Worm (Caenorhabditis elegans) whole organism, L1 larva: ENCODE measurements around the gene C27D6.12.

Experiments
- C04F5.9 ChIP-seq: sonication (generic microtip); optimal IDR thresholded peaks from 2 replicates; lab custom pipeline; 2016; ENCODE audit warnings: missing genetic modification characterization, missing compliant biosample characterization
- C16A3.4 ChIP-seq: fragments of 150-350 bp; optimal IDR thresholded peaks from 2 replicates; lab custom pipeline; 2014; ENCODE audit warnings: missing biosample characterization, missing genetic modification characterization
- F16B12.6 ChIP-seq: fragments of 150-350 bp; optimal IDR thresholded peaks from 2 replicates; lab custom pipeline; 2014; ENCODE audit warnings: missing biosample characterization, missing genetic modification characterization
- aha-1 ChIP-seq: fragments of 150-350 bp; optimal IDR thresholded peaks from 2 replicates; lab custom pipeline; 2014; ENCODE audit warnings: missing biosample characterization, missing genetic modification characterization
- alr-1 ChIP-seq: fragments of 200-800 bp; sonication (Bioruptor generic); optimal IDR thresholded peaks from 2 replicates; lab custom pipeline; 2018; ENCODE audit warnings: borderline replicate concordance, mild to moderate bottlenecking, missing genetic modification characterization, missing compliant biosample characterization
- ama-1 ChIP-seq: fragments of 150-350 bp; optimal IDR thresholded peaks from 2 replicates; lab custom pipeline; 2014
- blmp-1 ChIP-seq: fragments of 150-350 bp; optimal IDR thresholded peaks from 2 replicates; lab custom pipeline; 2014; ENCODE audit warnings: missing biosample characterization, missing genetic modification characterization
- ceh-82 ChIP-seq, 3 experiments: fragments of 150-350 bp in 1 of 3; sonication (generic microtip) in 2 of 3; optimal IDR thresholded peaks; 2 replicates each; lab custom pipeline; 2014 to 2017; ENCODE audit warnings: missing biosample characterization in 3 of 3, missing genetic modification characterization in 3 of 3
- efl-3 ChIP-seq: fragments of 200-800 bp; sonication (Bioruptor generic); optimal IDR thresholded peaks from 2 replicates; lab custom pipeline; 2018; ENCODE audit warnings: mild to moderate bottlenecking, missing genetic modification characterization, missing compliant biosample characterization
- egl-13 ChIP-seq: sonication (generic microtip); optimal IDR thresholded peaks from 2 replicates; lab custom pipeline; 2016; ENCODE audit warnings: missing genotype, missing genetic modification reagents, missing genetic modification characterization, missing compliant biosample characterization
- egl-27 ChIP-seq, 2 experiments: fragments of 150-350 bp in 1 of 2; sonication (generic microtip); optimal IDR thresholded peaks; 3 replicates each; lab custom pipeline; 2017 to 2018; ENCODE audit warnings: missing biosample characterization in 2 of 2, missing genetic modification characterization in 2 of 2, missing genetic modification reagents in 2 of 2
- elt-2 ChIP-seq: sonication (generic microtip); optimal IDR thresholded peaks from 2 replicates; lab custom pipeline; 2016; ENCODE audit warnings: missing genetic modification characterization, mild to moderate bottlenecking, inconsistent platforms, missing compliant biosample characterization, missing genetic modification reagents
- elt-3 ChIP-seq, 6 experiments: fragments of 150-350 bp in 1 of 6; sonication (generic microtip); optimal IDR thresholded peaks; 2 replicates each; lab custom pipeline; 2017 to 2018; ENCODE audit warnings: missing biosample characterization in 6 of 6, missing genetic modification characterization in 6 of 6, inconsistent platforms in 1 of 6
- ets-5 ChIP-seq: fragments of 200-800 bp; sonication (Bioruptor generic); IDR thresholded peaks from 2 replicates; pipeline ENCODE4 v1.3.6; 2022; ENCODE audit warnings: missing genetic modification characterization, missing compliant biosample characterization
- fkh-4 ChIP-seq: sonication (generic microtip); optimal IDR thresholded peaks from 2 replicates; lab custom pipeline; 2016; ENCODE audit warnings: missing compliant biosample characterization, missing genetic modification characterization, borderline replicate concordance
- fos-1 ChIP-seq: fragments of 150-350 bp; optimal IDR thresholded peaks from 2 replicates; lab custom pipeline; 2014; ENCODE audit warnings: missing biosample characterization, missing genetic modification characterization
- grh-1 ChIP-seq: fragments of 200-800 bp; sonication (Bioruptor generic); IDR thresholded peaks from 2 replicates; pipeline ENCODE4 v1.3.6; 2022; ENCODE audit warnings: missing genetic modification reagents, missing genetic modification characterization, missing compliant biosample characterization
- hpl-2 ChIP-seq: fragments of 150-350 bp; optimal IDR thresholded peaks from 2 replicates; lab custom pipeline; 2014; ENCODE audit warnings: missing biosample characterization, missing genetic modification reagents, missing genetic modification characterization
- irx-1 ChIP-seq: sonication (generic microtip); optimal IDR thresholded peaks from 2 replicates; lab custom pipeline; 2016; ENCODE audit warnings: missing genetic modification characterization, missing compliant biosample characterization
- isw-1 ChIP-seq: fragments of 200-800 bp; sonication (Bioruptor generic); IDR thresholded peaks from 2 replicates; pipeline ENCODE4 v1.3.6; 2022; ENCODE audit warnings: missing genetic modification characterization, missing compliant biosample characterization
- jun-1 ChIP-seq: fragments of 150-350 bp; optimal IDR thresholded peaks from 2 replicates; lab custom pipeline; 2014; ENCODE audit warnings: missing biosample characterization, missing genetic modification reagents, missing genetic modification characterization
- lin-14 ChIP-seq: fragments of 200-800 bp; sonication (Bioruptor generic); optimal IDR thresholded peaks from 2 replicates; lab custom pipeline; 2018; ENCODE audit warnings: mild to moderate bottlenecking, missing genetic modification characterization, moderate library complexity, missing compliant biosample characterization
- lin-15B ChIP-seq: fragments of 150-350 bp; sonication (generic microtip); optimal IDR thresholded peaks from 3 replicates; lab custom pipeline; 2014; ENCODE audit warnings: missing biosample characterization, missing genetic modification characterization
- lin-39 ChIP-seq: fragments of 150-350 bp; optimal IDR thresholded peaks from 2 replicates; lab custom pipeline; 2014; ENCODE audit warnings: missing biosample characterization, missing genetic modification reagents, missing genetic modification characterization
- lir-3 ChIP-seq: sonication (generic microtip); optimal IDR thresholded peaks from 2 replicates; lab custom pipeline; 2016; ENCODE audit warnings: mild to moderate bottlenecking, missing genetic modification characterization, moderate library complexity, missing compliant biosample characterization; ENCODE audit not compliant: poor library complexity
- lsy-2 ChIP-seq, 2 experiments: fragments of 150-350 bp; optimal IDR thresholded peaks; 2 replicates each; lab custom pipeline; 2014; ENCODE audit warnings: missing biosample characterization in 2 of 2, missing genetic modification characterization in 2 of 2
- mab-9 ChIP-seq: fragments of 200-800 bp; sonication (Bioruptor generic); IDR thresholded peaks from 2 replicates; pipeline ENCODE4 v1.3.6; 2022; ENCODE audit warnings: missing genetic modification reagents, missing genetic modification characterization, missing compliant biosample characterization
- mep-1 ChIP-seq: fragments of 150-350 bp; optimal IDR thresholded peaks from 2 replicates; lab custom pipeline; 2014; ENCODE audit warnings: missing biosample characterization, missing genetic modification characterization
- nhr-11 ChIP-seq: fragments of 150-350 bp; optimal IDR thresholded peaks from 2 replicates; lab custom pipeline; 2014; ENCODE audit warnings: missing biosample characterization, missing genetic modification characterization
- nhr-12 ChIP-seq: sonication (generic microtip); optimal IDR thresholded peaks from 2 replicates; lab custom pipeline; 2017; ENCODE audit warnings: missing biosample characterization, missing genetic modification characterization
- nhr-19 ChIP-seq: fragments of 200-800 bp; sonication (Bioruptor generic); conservative IDR thresholded peaks from 2 replicates; pipeline ENCODE4 v1.3.6; 2022; ENCODE audit warnings: missing genetic modification characterization, missing compliant biosample characterization
- nhr-20 ChIP-seq: sonication (generic microtip); optimal IDR thresholded peaks from 2 replicates; lab custom pipeline; 2016; ENCODE audit warnings: mild to moderate bottlenecking, missing genetic modification characterization, missing compliant biosample characterization
- nhr-237 ChIP-seq: fragments of 150-350 bp; optimal IDR thresholded peaks from 2 replicates; lab custom pipeline; 2014; ENCODE audit warnings: missing biosample characterization, missing genetic modification characterization
- nhr-71 ChIP-seq: sonication (generic microtip); optimal IDR thresholded peaks from 2 replicates; lab custom pipeline; 2016; ENCODE audit warnings: mild to moderate bottlenecking, missing genetic modification characterization, moderate library complexity, missing compliant biosample characterization
- nhr-76 ChIP-seq: sonication (generic microtip); optimal IDR thresholded peaks from 2 replicates; lab custom pipeline; 2017; ENCODE audit warnings: missing biosample characterization, missing genetic modification characterization
- nhr-84 ChIP-seq: sonication (generic microtip); optimal IDR thresholded peaks from 2 replicates; lab custom pipeline; 2017; ENCODE audit warnings: missing biosample characterization, missing genetic modification characterization
- nhr-85 ChIP-seq: sonication (generic microtip); peaks from one replicate; lab custom pipeline; 2016; ENCODE audit warnings: missing genetic modification characterization, inconsistent platforms, missing compliant biosample characterization
- pag-3 ChIP-seq: sonication (generic microtip); optimal IDR thresholded peaks from 2 replicates; lab custom pipeline; 2017; ENCODE audit warnings: missing genetic modification characterization, mild to moderate bottlenecking, missing compliant biosample characterization, antibody characterized with exemption, borderline replicate concordance; ENCODE audit not compliant: insufficient read depth
- pax-3 ChIP-seq: fragments of 200-800 bp; sonication (Bioruptor generic); optimal IDR thresholded peaks from 2 replicates; lab custom pipeline; 2018; ENCODE audit warnings: mild to moderate bottlenecking, missing genetic modification characterization, moderate library complexity, missing compliant biosample characterization
- pqm-1 ChIP-seq: sonication (generic microtip); optimal IDR thresholded peaks from 3 replicates; lab custom pipeline; 2017; ENCODE audit warnings: missing biosample characterization, missing genetic modification characterization
- rnt-1 ChIP-seq: sonication (generic microtip); optimal IDR thresholded peaks from 2 replicates; lab custom pipeline; 2016; ENCODE audit warnings: mild to moderate bottlenecking, missing genetic modification characterization, moderate library complexity, missing compliant biosample characterization
- snpc-4 ChIP-seq: fragments of 150-350 bp; optimal IDR thresholded peaks from 2 replicates; lab custom pipeline; 2014; ENCODE audit warnings: missing biosample characterization, missing genetic modification characterization
- snu-23 ChIP-seq: sonication (generic microtip); optimal IDR thresholded peaks from 2 replicates; lab custom pipeline; 2016; ENCODE audit warnings: missing genetic modification characterization, missing compliant biosample characterization
- sptf-1 ChIP-seq: fragments of 150-350 bp; optimal IDR thresholded peaks from 2 replicates; lab custom pipeline; 2014; ENCODE audit warnings: missing biosample characterization, missing genetic modification characterization
- sup-37 ChIP-seq: fragments of 200-800 bp; sonication (Bioruptor generic); optimal IDR thresholded peaks from 2 replicates; lab custom pipeline; 2018; ENCODE audit warnings: mild to moderate bottlenecking, missing genetic modification characterization, missing compliant biosample characterization
- swsn-7 ChIP-seq: sonication (generic microtip); optimal IDR thresholded peaks from 2 replicates; lab custom pipeline; 2016; ENCODE audit warnings: missing genetic modification characterization, missing compliant biosample characterization
- unc-130 ChIP-seq: fragments of 150-350 bp; optimal IDR thresholded peaks from 2 replicates; lab custom pipeline; 2017; ENCODE audit warnings: missing biosample characterization, missing genetic modification characterization, inconsistent platforms
- unc-30 ChIP-seq: sonication (generic microtip); optimal IDR thresholded peaks from 2 replicates; lab custom pipeline; 2017; ENCODE audit warnings: missing biosample characterization, missing genetic modification characterization
- unc-62 ChIP-seq: fragments of 150-350 bp; optimal IDR thresholded peaks from 2 replicates; lab custom pipeline; 2014; ENCODE audit warnings: missing biosample characterization, missing genetic modification reagents, missing genetic modification characterization
- unc-86 ChIP-seq: sonication (generic microtip); optimal IDR thresholded peaks from 2 replicates; lab custom pipeline; 2016; ENCODE audit warnings: missing genetic modification characterization, missing compliant biosample characterization
- zip-4 ChIP-seq: fragments of 200-800 bp; sonication (Bioruptor generic); optimal IDR thresholded peaks from 2 replicates; lab custom pipeline; 2018; ENCODE audit warnings: mild to moderate bottlenecking, missing genetic modification characterization, moderate library complexity, missing compliant biosample characterization
- ztf-11 ChIP-seq, 2 experiments: sonication (generic microtip); optimal IDR thresholded peaks; 2 replicates each; lab custom pipeline; 2016 to 2017; ENCODE audit warnings: missing genetic modification characterization in 2 of 2, missing biosample characterization in 1 of 2, missing compliant biosample characterization in 1 of 2
- ztf-4 ChIP-seq: fragments of 150-350 bp; optimal IDR thresholded peaks from 2 replicates; lab custom pipeline; 2014; ENCODE audit warnings: missing biosample characterization, missing genetic modification characterization

Gene C27D6.12

DNA sequence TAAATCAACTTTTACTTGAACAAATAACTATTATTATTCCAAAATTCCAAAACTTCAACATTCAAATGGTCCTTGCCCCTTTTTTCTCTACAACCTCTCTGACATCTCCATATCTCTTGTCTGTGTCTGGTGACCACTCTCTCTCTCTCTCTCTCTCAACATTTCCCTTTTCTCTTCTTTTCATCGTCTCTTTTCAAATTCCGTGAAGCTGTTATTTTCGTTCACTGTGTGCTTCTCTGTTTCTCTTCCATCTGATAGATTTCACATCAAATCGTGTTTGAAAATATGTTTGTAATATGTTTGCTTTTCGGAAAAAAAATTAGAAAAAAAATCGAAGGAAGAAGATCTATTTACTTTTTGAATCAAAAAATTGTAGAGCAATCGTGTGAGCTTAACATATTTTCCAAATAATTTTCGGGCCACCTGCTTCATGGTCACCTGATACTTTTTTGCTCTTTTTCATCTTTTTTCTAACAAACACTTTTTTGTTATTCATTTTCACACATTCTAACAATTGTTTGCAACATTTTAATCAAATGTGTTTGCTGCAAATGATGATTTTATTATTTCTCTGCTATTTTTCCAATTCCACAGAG lies 23.3 kb upstream of the C27D6.12 start (continued):
- TF ChIP-seq zip-4 (GFP tag; lab: Kevin White, UChicago) (no peak), elt-2 (tag; lab: Kevin White, UChicago) (no peak), irx-1 (tag; lab: Kevin White, UChicago) (no peak), blmp-1 (tag; lab: Kevin White, UChicago) (peak; percentile 87), unc-130 (tag; lab: Kevin White, UChicago) (no peak), unc-62 (GFP tag; lab: Kevin White, UChicago) (no peak), ztf-4 (no peak), lin-39 (tag; lab: Kevin White, UChicago) (no peak), nhr-237 (tag; lab: Kevin White, UChicago) (no peak), nhr-84 (no peak), alr-1 (tag; lab: Kevin White, UChicago) (no peak), unc-86 (tag; lab: Kevin White, UChicago) (peak; percentile 40), ama-1 (no peak), aha-1 (tag; lab: Kevin White, UChicago) (no peak), swsn-7 (tag; lab: Kevin White, UChicago) (peak; percentile 30), F16B12.6 (no peak), nhr-85 (tag; lab: Kevin White, UChicago) (no peak), nhr-11 (no peak), lin-14 (peak; percentile 85), C16A3.4 (tag; lab: Kevin White, UChicago) (peak; percentile 7), nhr-71 (tag; lab: Kevin White, UChicago) (peak; percentile 78), isw-1 (GFP tag; lab: Robert Waterston, UW) (no peak), grh-1 (no peak), pqm-1 (tag; lab: Kevin White, UChicago) (no peak), elt-3 (tag; optimal IDR thresholded peaks at IDR 0.05; lab: Kevin White, UChicago) (peak in 1 of 6 experiments; percentile 45), nhr-12 (tag; lab: Kevin White, UChicago) (no peak), pax-3 (tag; lab: Kevin White, UChicago) (no peak), efl-3 (GFP tag; lab: Kevin White, UChicago) (no peak), C04F5.9 (tag; lab: Kevin White, UChicago) (no peak), hpl-2 (no peak), lin-15B (tag; lab: Kevin White, UChicago) (no peak), ets-5 (GFP tag; lab: Robert Waterston, UW) (no peak), egl-27 (tag; optimal IDR thresholded peaks at IDR 0.05; lab: Kevin White, UChicago) (no peak), nhr-76 (no peak), ztf-11 (tag; optimal IDR thresholded peaks at IDR 0.05; lab: Kevin White, UChicago) (no peak), lsy-2 (tag; optimal IDR thresholded peaks at IDR 0.05; lab: Kevin White, UChicago) (peak; percentile 22 to 65), sup-37 (GFP tag; lab: Kevin White, UChicago) (no peak), lir-3 (no peak), egl-13 (tag; lab: Kevin White, UChicago) (no peak), fos-1 (tag; lab: Kevin White, UChicago) (no peak), snpc-4 (tag; lab: Kevin White, UChicago) (peak; percentile 38), nhr-20 (peak; percentile 39), sptf-1 (no peak), rnt-1 (tag; lab: Kevin White, UChicago) (peak; percentile 48), jun-1 (no peak), mab-9 (GFP tag; lab: Robert Waterston, UW) (no peak), fkh-4 (tag; lab: Kevin White, UChicago) (no peak), unc-30 (tag; lab: Kevin White, UChicago) (no peak), nhr-19 (GFP tag; lab: Robert Waterston, UW) (peak; percentile 20; the same call in 1 of the 2 replicates), ceh-82 (tag; optimal IDR thresholded peaks at IDR 0.05; lab: Kevin White, UChicago) (peak in 1 of 3 experiments; percentile 20), pag-3 (tag; lab: Kevin White, UChicago) (no peak), mep-1 (tag; lab: Kevin White, UChicago) (peak; percentile 41), snu-23 (GFP tag; lab: Kevin White, UChicago) (peak; percentile 70)
